Worm (Caenorhabditis elegans) whole organism, L3 larva: ENCODE results near the gene swsn-3.

ENCODE experiments used
- mdl-1 ChIP-seq: fragments of 150-350 bp; optimal IDR thresholded peaks from 2 replicates; lab custom pipeline; 2014; ENCODE audit warnings: missing biosample characterization, missing genetic modification characterization
- unc-62 ChIP-seq: fragments of 150-350 bp; sonication (generic microtip); optimal IDR thresholded peaks from 4 replicates; lab custom pipeline; 2014; ENCODE audit warnings: missing biosample characterization, missing genetic modification reagents, missing genetic modification characterization
- ztf-11 ChIP-seq: fragments of 150-350 bp; optimal IDR thresholded peaks from 2 replicates; lab custom pipeline; 2014; ENCODE audit warnings: missing biosample characterization, missing genetic modification characterization

DNA sequence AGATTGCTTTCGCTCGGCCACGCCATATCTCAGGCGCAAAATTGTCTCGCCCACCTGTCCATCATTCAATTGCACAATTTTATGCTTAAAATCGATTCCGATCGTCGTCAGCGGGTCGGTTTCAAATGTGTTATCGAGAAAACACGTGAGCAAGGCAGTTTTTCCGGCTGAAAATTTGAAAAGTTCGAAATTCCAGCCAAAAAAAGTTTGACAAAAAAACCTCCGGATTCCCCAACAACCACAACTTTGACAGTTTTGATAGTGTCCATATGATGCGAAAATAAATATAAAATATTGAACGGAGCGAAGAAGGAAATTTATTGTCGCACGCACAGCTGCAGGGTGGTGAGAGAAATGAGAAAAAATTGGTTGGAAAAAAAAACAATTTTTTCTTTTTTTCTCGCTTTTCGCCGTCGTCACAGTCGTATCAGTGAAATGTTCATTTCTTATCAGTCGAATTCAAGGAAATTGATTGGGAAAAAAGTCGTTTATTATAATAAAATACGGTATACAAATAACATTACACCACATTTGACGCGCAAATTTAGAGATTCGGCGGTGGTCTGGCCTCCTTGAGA lies 34.8 kb downstream of the swsn-3 start, which contains the start of gene Y71H2AM.12:
- TF ChIP-seq unc-62 (no peak), mdl-1 (no peak), ztf-11 (no peak)
